Comparison of ENCODE assay signal across 2 worm cellular contexts in genomic region chrIV:7923982-7924480, ce11.
TF ChIP-seq lines count a peak whose summit lies in the region.

TSS of gene xpo-3 (minus strand) at chrIV:7924032.
TSS of gene C49H3.3 (plus strand) at chrIV:7924350.

TF ChIP-seq in whole organism, L1 larva, 84 proteins besides CTCF, POLR2A, EP300 and RAD21 (continued from another document):
- TF ChIP-seq ceh-63 (GFP tag; optimal IDR thresholded peaks at IDR 0.05; lab: Kevin White, UChicago) (no peak), tbx-2 (tag; optimal IDR thresholded peaks at IDR 0.05; lab: Kevin White, UChicago) (peak; percentile 14), nhr-47 (tag; optimal IDR thresholded peaks at IDR 0.05; lab: Kevin White, UChicago) (peak; percentile 42), xbp-1 (tag; optimal IDR thresholded peaks at IDR 0.05; lab: Kevin White, UChicago) (peak; percentile 34), mdl-1 (tag; optimal IDR thresholded peaks at IDR 0.05; lab: Kevin White, UChicago) (peak in 1 of 2 experiments; percentile 6), ceh-82 (tag; optimal IDR thresholded peaks at IDR 0.05; lab: Kevin White, UChicago) (peak in 1 of 3 experiments; percentile 11), blmp-1 (tag; optimal IDR thresholded peaks at IDR 0.05; lab: Kevin White, UChicago) (peak; percentile 32), unc-30 (tag; optimal IDR thresholded peaks at IDR 0.05; lab: Kevin White, UChicago) (no peak), efl-1 (optimal IDR thresholded peaks at IDR 0.05; lab: Kevin White, UChicago) (peak; percentile 51 to 58), efl-1 (GFP tag; optimal IDR thresholded peaks at IDR 0.05 in 1 of 2; lab: Kevin White, UChicago) (peak in 1 of 2 experiments; percentile 48), vab-15 (tag; optimal IDR thresholded peaks at IDR 0.05; lab: Kevin White, UChicago) (peak; percentile 54), nhr-71 (tag; optimal IDR thresholded peaks at IDR 0.05; lab: Kevin White, UChicago) (peak; percentile 38)

TF ChIP-seq in whole organism, L4 larva, 104 proteins besides CTCF, POLR2A, EP300 and RAD21 (continued from another document):
- TF ChIP-seq mes-2 (tag; optimal IDR thresholded peaks at IDR 0.05; lab: Kevin White, UChicago; ENCODE audit: poor library complexity, severe bottlenecking) (peak; percentile 65), mdt-29 (GFP tag; IDR thresholded peaks at IDR 0.05; lab: Robert Waterston, UW) (no peak), egl-43 (GFP tag; IDR thresholded peaks at IDR 0.05; lab: Robert Waterston, UW) (no peak), dve-1 (tag; optimal IDR thresholded peaks at IDR 0.05; lab: Kevin White, UChicago; ENCODE audit: insufficient read depth) (peak; percentile 38), ceh-62 (tag; optimal IDR thresholded peaks at IDR 0.05; lab: Kevin White, UChicago) (no peak), daf-16 (GFP tag; optimal IDR thresholded peaks at IDR 0.05; lab: Kevin White, UChicago) (no peak), daf-16 (tag; optimal IDR thresholded peaks at IDR 0.05; lab: Kevin White, UChicago) (peak; percentile 42), lsy-2 (tag; optimal IDR thresholded peaks at IDR 0.05; lab: Kevin White, UChicago) (peak in 1 of 2 experiments; percentile 82)
